Worm (Caenorhabditis elegans): Measurements from ENCODE around the gene T10B10.8.

- TF ChIP-seq ama-1 (optimal IDR thresholded peaks at IDR 0.05) (no peak), ceh-82 (tag; optimal IDR thresholded peaks at IDR 0.05) (no peak), elt-2 (tag; optimal IDR thresholded peaks at IDR 0.05) (no peak), elt-1 (tag; optimal IDR thresholded peaks at IDR 0.05) (no peak)
These were observed 10.4 kb upstream of the T10B10.8 start, which contains the start of gene col-41 for ce11 chrX:15176431-15176911.
